Worm (Caenorhabditis elegans) whole organism, early embryonic: Measurements from ENCODE around the gene F58D2.2.

ENCODE experiments used
- B0310.2 ChIP-seq: sonication (generic microtip); optimal IDR thresholded peaks from 2 replicates; lab custom pipeline; 2016; ENCODE audit warnings: mild to moderate bottlenecking, missing genetic modification characterization, missing compliant biosample characterization
- F13C5.2 ChIP-seq: sonication (generic microtip); optimal IDR thresholded peaks from 2 replicates; lab custom pipeline; 2017; ENCODE audit warnings: mild to moderate bottlenecking, missing genetic modification characterization, inconsistent platforms, missing compliant biosample characterization
- aly-1 ChIP-seq: sonication (generic microtip); optimal IDR thresholded peaks from 2 replicates; lab custom pipeline; 2016; ENCODE audit warnings: missing genetic modification characterization, missing compliant biosample characterization
- ama-1 ChIP-seq: fragments of 150-350 bp; optimal IDR thresholded peaks from 2 replicates; lab custom pipeline; 2014
- ceh-13 ChIP-seq: fragments of 200-800 bp; sonication (Bioruptor generic); optimal IDR thresholded peaks from 2 replicates; lab custom pipeline; 2018; ENCODE audit warnings: mild to moderate bottlenecking, missing genetic modification characterization, missing compliant biosample characterization
- ceh-36 ChIP-seq: sonication (generic microtip); optimal IDR thresholded peaks from 2 replicates; lab custom pipeline; 2016; ENCODE audit warnings: missing genetic modification characterization, inconsistent platforms, missing compliant biosample characterization
- ets-7 ChIP-seq: sonication (generic microtip); optimal IDR thresholded peaks from 2 replicates; lab custom pipeline; 2016; ENCODE audit warnings: missing genotype, missing genetic modification characterization, missing compliant biosample characterization
- flt-1 ChIP-seq: fragments of 200-800 bp; sonication (Bioruptor generic); IDR thresholded peaks from 2 replicates; pipeline ENCODE4 v1.3.6; 2022; ENCODE audit warnings: missing genetic modification characterization, missing compliant biosample characterization
- hmbx-1 ChIP-seq: sonication (generic microtip); optimal IDR thresholded peaks from 2 replicates; lab custom pipeline; 2016; ENCODE audit warnings: mild to moderate bottlenecking, missing genetic modification characterization, missing compliant biosample characterization
- hmg-4 ChIP-seq: fragments of 200-800 bp; sonication (Bioruptor generic); optimal IDR thresholded peaks from 2 replicates; lab custom pipeline; 2018; ENCODE audit warnings: mild to moderate bottlenecking, missing genetic modification characterization, missing compliant biosample characterization
- hnd-1 ChIP-seq: sonication (generic microtip); optimal IDR thresholded peaks from 2 replicates; lab custom pipeline; 2016; ENCODE audit warnings: missing genetic modification characterization, missing compliant biosample characterization
- pes-1 ChIP-seq: fragments of 200-800 bp; sonication (Bioruptor generic); IDR thresholded peaks from 2 replicates; pipeline ENCODE4 v1.3.6; 2022; ENCODE audit warnings: missing genetic modification reagents, missing genetic modification characterization, missing compliant biosample characterization
- scrt-1 ChIP-seq: fragments of 200-800 bp; sonication (Bioruptor generic); IDR thresholded peaks from 2 replicates; pipeline ENCODE4 v1.3.6; 2022; ENCODE audit warnings: missing genetic modification characterization, missing compliant biosample characterization
- sea-1 ChIP-seq: fragments of 200-800 bp; sonication (Bioruptor generic); conservative IDR thresholded peaks from 2 replicates; pipeline ENCODE4 v1.3.6; 2022; ENCODE audit warnings: missing genetic modification characterization, missing compliant biosample characterization
- tbx-11 ChIP-seq: fragments of 200-800 bp; sonication (Bioruptor generic); IDR thresholded peaks from 2 replicates; pipeline ENCODE4 v1.3.6; 2022; ENCODE audit warnings: missing genetic modification characterization, missing compliant biosample characterization
- tbx-37 ChIP-seq: fragments of 200-800 bp; sonication (Bioruptor generic); conservative IDR thresholded peaks from 2 replicates; pipeline ENCODE4 v1.3.6; 2022; ENCODE audit warnings: missing genetic modification reagents, missing genetic modification characterization, missing compliant biosample characterization
- tra-4 ChIP-seq: sonication (generic microtip); optimal IDR thresholded peaks from 2 replicates; lab custom pipeline; 2017; ENCODE audit warnings: missing genetic modification characterization, missing compliant biosample characterization

F58D2.2 gene

ce11 chrIV:13204037-13204436 lies 14.5 kb downstream of the F58D2.2 start, which contains the start of gene ced-3:
ced-3 (minus strand) TSS chrIV:13204137.
- TF ChIP-seq tbx-37 (GFP tag; lab: Robert Waterston, UW) (no peak), ceh-13 (no peak), hnd-1 (tag; lab: Kevin White, UChicago) (no peak), F13C5.2 (tag; lab: Kevin White, UChicago) (no peak), ceh-36 (no peak), pes-1 (GFP tag; lab: Robert Waterston, UW) (no peak), flt-1 (GFP tag; lab: Robert Waterston, UW) (no peak), ama-1 (lab: Kevin White, UChicago) (no peak), hmbx-1 (tag; lab: Kevin White, UChicago) (no peak), scrt-1 (GFP tag; lab: Robert Waterston, UW) (no peak), B0310.2 (tag; lab: Kevin White, UChicago) (no peak), hmg-4 (GFP tag; lab: Kevin White, UChicago) (no peak), ets-7 (tag; lab: Kevin White, UChicago) (no peak), tbx-11 (GFP tag; lab: Robert Waterston, UW) (no peak)

DNA sequence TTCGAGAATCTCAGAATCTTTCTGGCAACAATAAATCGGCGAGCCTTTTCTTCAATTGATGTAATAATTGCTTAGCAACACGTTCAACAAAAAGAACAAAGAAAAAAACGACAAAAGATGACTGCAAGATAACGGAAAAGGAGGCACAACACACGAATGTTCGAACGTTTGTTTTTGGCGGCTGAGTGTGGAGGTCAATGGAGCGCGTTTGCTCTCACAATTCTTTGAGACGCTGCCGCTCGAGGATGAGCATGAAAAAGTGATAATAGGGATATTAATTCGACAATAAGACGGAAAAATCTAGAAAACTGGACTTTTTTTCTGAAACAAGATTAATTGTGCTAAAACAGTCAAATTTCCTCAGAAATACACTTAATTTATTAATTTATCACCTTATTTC lies 16.3 kb downstream of the F58D2.2 start:
- TF ChIP-seq hmg-4 (GFP tag; lab: Kevin White, UChicago) (peak; percentile 15), tra-4 (tag; lab: Kevin White, UChicago) (no peak)

ce11 chrIV:13209566-13209965 lies 20.0 kb downstream of the F58D2.2 start, which contains the start of gene C48D1.9:
C48D1.9 (minus strand) TSS chrIV:13209666.
- TF ChIP-seq hmg-4 (GFP tag; lab: Kevin White, UChicago) (no peak), F13C5.2 (tag; lab: Kevin White, UChicago) (no peak), tbx-11 (GFP tag; lab: Robert Waterston, UW) (no peak), aly-1 (tag; lab: Kevin White, UChicago) (no peak), tbx-37 (GFP tag; lab: Robert Waterston, UW) (no peak), flt-1 (GFP tag; lab: Robert Waterston, UW) (no peak)

ce11 chrIV:13214466-13214865 lies 24.9 kb downstream of the F58D2.2 start, which contains the start of gene cho-1:
cho-1 (minus strand) TSS chrIV:13214566.
- TF ChIP-seq ama-1 (lab: Kevin White, UChicago) (no peak), sea-1 (GFP tag; lab: Robert Waterston, UW) (no peak)

ce11 chrIV:13220594-13220993 lies 31.0 kb downstream of the F58D2.2 start:
- TF ChIP-seq hnd-1 (tag; lab: Kevin White, UChicago): no peak

- TF ChIP-seq tbx-11 (GFP tag; lab: Robert Waterston, UW) (no peak), sea-1 (GFP tag; lab: Robert Waterston, UW) (no peak), hmg-4 (GFP tag; lab: Kevin White, UChicago) (no peak)
These were observed 32.1 kb downstream of the F58D2.2 start, which contains the start of gene C48D1.5 for ce11 chrIV:13221657-13222056. C48D1.5 (plus strand) TSS chrIV:13221957.

ce11 chrIV:13231393-13231792 lies 41.8 kb downstream of the F58D2.2 start:
- TF ChIP-seq F13C5.2 (tag; lab: Kevin White, UChicago) (peak; percentile 43), ets-7 (tag; lab: Kevin White, UChicago) (no peak), B0310.2 (tag; lab: Kevin White, UChicago) (no peak)

DNA sequence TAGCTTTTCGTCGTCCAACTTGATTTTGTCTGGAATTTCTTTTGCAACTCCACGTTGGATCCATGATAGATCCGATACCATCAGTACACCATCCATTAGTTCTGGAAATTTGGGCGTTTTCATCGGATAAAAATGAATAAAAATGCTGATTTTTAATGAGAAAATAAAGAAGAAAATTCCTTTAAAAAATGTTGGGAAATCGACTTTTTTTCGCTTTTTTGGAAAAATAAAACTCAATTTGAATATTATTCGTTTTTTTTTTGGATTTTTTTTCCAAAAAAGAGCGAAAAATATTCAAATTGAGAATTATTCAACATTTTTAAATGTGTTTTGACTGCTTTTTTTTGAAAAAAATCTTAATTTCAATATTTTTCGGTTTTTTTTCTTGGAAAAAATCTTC lies 46.9 kb downstream of the F58D2.2 start, which contains the start of gene pwp-1:
TSS of gene pwp-1 (minus strand) at position 101 of the 400 bp plus-strand sequence.
- TF ChIP-seq hmbx-1 (tag; lab: Kevin White, UChicago) (no peak), hnd-1 (tag; lab: Kevin White, UChicago) (no peak), ama-1 (lab: Kevin White, UChicago) (no peak), hmg-4 (GFP tag; lab: Kevin White, UChicago) (no peak), tra-4 (tag; lab: Kevin White, UChicago) (no peak), pes-1 (GFP tag; lab: Robert Waterston, UW) (no peak), ets-7 (tag; lab: Kevin White, UChicago) (no peak), F13C5.2 (tag; lab: Kevin White, UChicago) (no peak), sea-1 (GFP tag; lab: Robert Waterston, UW) (no peak), aly-1 (tag; lab: Kevin White, UChicago) (no peak), flt-1 (GFP tag; lab: Robert Waterston, UW) (no peak), ceh-13 (no peak), B0310.2 (tag; lab: Kevin White, UChicago) (no peak), tbx-11 (GFP tag; lab: Robert Waterston, UW) (no peak), ceh-36 (no peak), scrt-1 (GFP tag; lab: Robert Waterston, UW) (no peak), tbx-37 (GFP tag; lab: Robert Waterston, UW) (no peak)
